Fruit fly (Drosophila melanogaster): ENCODE results near the gene Sod1.

The Sod1 gene

DNA sequence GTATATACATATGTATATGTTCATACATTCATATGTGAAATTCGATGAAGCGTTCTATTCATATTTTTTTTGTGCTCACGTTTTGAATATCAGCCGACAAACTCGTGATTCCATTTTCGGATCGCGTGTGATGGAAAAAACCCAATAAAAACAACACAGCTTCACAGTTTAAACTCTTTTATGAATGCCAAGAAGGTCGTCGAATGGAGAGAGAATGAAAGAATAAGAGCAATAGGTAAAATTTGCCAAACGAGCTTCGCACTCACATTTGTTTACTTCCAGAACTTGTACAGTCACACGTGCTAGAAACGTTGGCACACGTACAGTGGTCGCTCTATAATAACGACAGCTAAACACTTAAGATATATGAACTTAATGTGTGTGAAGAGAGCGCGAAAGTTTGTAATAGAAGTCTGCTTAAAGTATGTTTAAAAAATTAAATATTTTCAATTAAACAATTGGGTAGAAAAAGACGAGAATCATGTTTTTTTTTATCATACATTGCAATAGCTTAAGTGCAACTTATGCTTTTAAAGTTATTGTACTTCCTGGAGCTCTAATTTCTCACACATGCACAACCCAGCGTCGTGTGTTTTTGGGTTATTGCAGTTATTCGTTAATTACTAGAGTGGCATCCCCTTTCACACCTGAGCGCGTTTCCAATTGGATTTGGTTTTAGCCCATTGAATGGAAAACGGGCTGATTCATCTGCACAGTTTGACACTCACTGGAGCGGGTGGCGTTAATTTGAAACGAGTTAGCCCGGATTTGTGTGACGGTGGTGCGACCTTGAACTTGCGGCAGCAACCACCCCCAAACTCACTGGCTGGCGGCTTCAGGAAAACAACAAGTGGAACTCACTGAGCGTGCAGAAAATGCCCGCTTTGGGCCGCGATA, 12.3 kb upstream of the Sod1 start (continued):
- TF ChIP-seq Rfx (GFP tag; IDR thresholded peaks at IDR 0.05) (no peak), sc (optimal IDR thresholded peaks at IDR 0.05) (no peak), sc (GFP tag; optimal IDR thresholded peaks at IDR 0.05) (no peak), Blimp-1 (GFP tag; optimal IDR thresholded peaks at IDR 0.05) (no peak), CG13624 (GFP tag; optimal IDR thresholded peaks at IDR 0.05) (no peak), kni (GFP tag; optimal IDR thresholded peaks at IDR 0.05) (no peak), gcm2 (GFP tag; optimal IDR thresholded peaks at IDR 0.05) (no peak), CG2120 (GFP tag; optimal IDR thresholded peaks at IDR 0.05) (peak; percentile 58), pros (GFP tag; optimal IDR thresholded peaks at IDR 0.05) (no peak), ftz-f1 (GFP tag; optimal IDR thresholded peaks at IDR 0.05) (no peak), nom (GFP tag; optimal IDR thresholded peaks at IDR 0.05) (no peak), cad (GFP tag; optimal IDR thresholded peaks at IDR 0.05) (peak; percentile 36), Scr (GFP tag; IDR thresholded peaks at IDR 0.05; ENCODE audit: partially characterized antibody) (no peak), CG31365 (tag; optimal IDR thresholded peaks at IDR 0.05) (no peak), CG8089 (GFP tag; optimal IDR thresholded peaks at IDR 0.05) (no peak), CG32532 (GFP tag; IDR thresholded peaks at IDR 0.05) (peak; percentile 54), CG10431 (GFP tag; optimal IDR thresholded peaks at IDR 0.05) (no peak), chif (GFP tag; optimal IDR thresholded peaks at IDR 0.05) (no peak), CG18599 (GFP tag; optimal IDR thresholded peaks at IDR 0.05) (peak; percentile 39), scrt (GFP tag; optimal IDR thresholded peaks at IDR 0.05) (peak; percentile 40), pzg (GFP tag; optimal IDR thresholded peaks at IDR 0.05) (no peak), Tbp (GFP tag; optimal IDR thresholded peaks at IDR 0.05) (no peak), TFAM (GFP tag; optimal IDR thresholded peaks at IDR 0.05) (no peak), MBD-R2 (GFP tag; IDR thresholded peaks at IDR 0.05) (no peak), BtbVII (GFP tag; optimal IDR thresholded peaks at IDR 0.05) (no peak), CG2678 (tag; optimal IDR thresholded peaks at IDR 0.05) (no peak), Asciz (GFP tag; optimal IDR thresholded peaks at IDR 0.05) (no peak), Taf1 (GFP tag; IDR thresholded peaks at IDR 0.05) (0 out of 2 replicates have a peak, but pooled peaks have one; percentile 20), CG3838 (GFP tag; optimal IDR thresholded peaks at IDR 0.05) (no peak), CG7987 (GFP tag; optimal IDR thresholded peaks at IDR 0.05) (peak; percentile 38), CG7963 (GFP tag; IDR thresholded peaks at IDR 0.05; ENCODE audit: partially characterized antibody) (no peak), CG13287 (GFP tag; IDR thresholded peaks at IDR 0.05; ENCODE audit: partially characterized antibody) (no peak), CG31388 (GFP tag; optimal IDR thresholded peaks at IDR 0.05) (no peak), trem (tag; optimal IDR thresholded peaks at IDR 0.05) (peak; percentile 55), Xrp1 (GFP tag; IDR thresholded peaks at IDR 0.05) (0 out of 2 replicates have a peak, but pooled peaks have one; percentile 11), yki (optimal IDR thresholded peaks at IDR 0.05) (no peak), CG4820 (GFP tag; optimal IDR thresholded peaks at IDR 0.05) (no peak), C15 (GFP tag; IDR thresholded peaks at IDR 0.05) (no peak), insv (GFP tag; optimal IDR thresholded peaks at IDR 0.05) (peak; percentile 50 to 90), usp (GFP tag; optimal IDR thresholded peaks at IDR 0.05) (no peak), CG11723 (GFP tag; optimal IDR thresholded peaks at IDR 0.05) (no peak), bbx (GFP tag; IDR thresholded peaks at IDR 0.05; ENCODE audit: partially characterized antibody) (peak; percentile 29; the same call in 1 of the 2 replicates), zfh1 (GFP tag; IDR thresholded peaks at IDR 0.05) (no peak), CG6175 (GFP tag; IDR thresholded peaks at IDR 0.05) (no peak), CG12391 (tag; optimal IDR thresholded peaks at IDR 0.05) (peak; percentile 6), CG3995 (GFP tag; optimal IDR thresholded peaks at IDR 0.05) (no peak), D19A (tag; optimal IDR thresholded peaks at IDR 0.05) (no peak), sqz (GFP tag; optimal IDR thresholded peaks at IDR 0.05) (no peak), ap (GFP tag; IDR thresholded peaks at IDR 0.05) (no peak)

Data from whole organism, embryonic.